Worm (Caenorhabditis elegans): ENCODE data around the gene ZC196.5.

DNA sequence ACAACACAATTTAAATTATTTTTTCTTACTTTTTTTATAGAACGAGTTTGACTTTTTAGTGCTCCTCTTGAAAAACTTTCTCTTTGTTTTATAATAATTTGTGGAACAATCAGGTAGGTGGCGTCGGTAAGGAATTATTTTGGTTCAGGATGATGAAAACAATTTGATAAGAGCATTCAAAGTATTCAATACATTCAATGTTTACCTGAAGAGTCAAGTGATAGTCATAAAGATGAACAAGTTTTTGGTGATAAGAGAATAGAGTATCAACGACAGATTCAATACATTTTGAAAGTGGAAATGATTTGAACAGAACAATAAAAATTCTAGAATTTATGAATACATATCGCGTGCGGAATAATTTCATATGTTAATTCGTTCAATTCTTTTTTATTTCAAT lies 38.3 kb downstream of the ZC196.5 start:
- no peak for TF ChIP-seq pha-4 (tag; optimal IDR thresholded peaks at IDR 0.05)
- no peak for TF ChIP-seq ama-1 (optimal IDR thresholded peaks at IDR 0.05)
- no peak for TF ChIP-seq nhr-11 (tag; optimal IDR thresholded peaks at IDR 0.05)
- no peak for TF ChIP-seq pax-1 (tag; optimal IDR thresholded peaks at IDR 0.05)
- TF ChIP-seq ceh-14 (tag; optimal IDR thresholded peaks at IDR 0.05): no peak
- no peak for TF ChIP-seq fkh-6 (tag; optimal IDR thresholded peaks at IDR 0.05)
- TF ChIP-seq sox-2 (GFP tag; IDR thresholded peaks at IDR 0.05): no peak
- no peak for TF ChIP-seq ahr-1 (tag; optimal IDR thresholded peaks at IDR 0.05)
- TF ChIP-seq pqm-1 (tag; optimal IDR thresholded peaks at IDR 0.05): no peak
- TF ChIP-seq ceh-22 (tag; optimal IDR thresholded peaks at IDR 0.05): no peak
- TF ChIP-seq ceh-18 (tag; optimal IDR thresholded peaks at IDR 0.05): no peak
- TF ChIP-seq C38D4.7 (GFP tag; optimal IDR thresholded peaks at IDR 0.05): no peak
- no peak for TF ChIP-seq odd-2 (tag; optimal IDR thresholded peaks at IDR 0.05)
- no peak for TF ChIP-seq unc-55 (GFP tag; optimal IDR thresholded peaks at IDR 0.05)
